Fruit fly (Drosophila melanogaster) Kc167 (cell line): ENCODE results near the gene Rpn1.

Experiments used
- h ChIP-seq: fragments of >200 bp; optimal IDR thresholded peaks from 3 replicates; lab custom pipeline; 2018; ENCODE audit warnings: missing external identifiers
- insv ChIP-seq: fragments of >200 bp; optimal IDR thresholded peaks from 3 replicates; lab custom pipeline; 2018; ENCODE audit warnings: missing external identifiers

DNA sequence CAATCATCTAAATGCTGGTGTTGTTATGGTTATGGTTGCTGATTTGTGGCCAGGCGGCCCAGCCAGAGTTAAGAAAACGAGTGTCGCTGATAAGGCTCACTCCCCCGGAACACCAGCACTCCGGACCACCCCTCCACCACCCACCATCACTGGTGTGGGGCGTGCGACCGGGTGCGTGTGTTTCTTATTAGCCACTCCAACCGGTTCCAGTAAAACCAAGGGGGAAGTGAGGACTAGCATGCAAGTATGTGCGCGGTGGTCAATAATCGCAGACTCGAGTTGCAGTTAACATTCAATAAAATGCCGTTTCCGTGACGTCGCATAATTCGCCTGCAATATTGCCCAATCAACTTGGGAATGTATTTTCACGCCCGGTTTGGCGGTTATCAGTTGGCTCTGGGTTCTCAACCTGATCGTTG, 42.4 kb upstream of the Rpn1 start:
- no peak for TF ChIP-seq h (lab: Kevin White, UChicago)
- no peak for TF ChIP-seq insv (lab: Kevin White, UChicago)
